Worm (Caenorhabditis elegans) whole organism, L1 larva: Measurements from ENCODE around the gene Y38C1AA.7.

Experiments
- C04F5.9 ChIP-seq: sonication (generic microtip); optimal IDR thresholded peaks from 2 replicates; lab custom pipeline; 2016; ENCODE audit warnings: missing genetic modification characterization, missing compliant biosample characterization
- C34B4.2 ChIP-seq: sonication (generic microtip); optimal IDR thresholded peaks from 2 replicates; lab custom pipeline; 2017; ENCODE audit warnings: mild to moderate bottlenecking, missing genetic modification characterization, missing compliant biosample characterization
- F16B12.6 ChIP-seq: fragments of 150-350 bp; optimal IDR thresholded peaks from 2 replicates; lab custom pipeline; 2014; ENCODE audit warnings: missing biosample characterization, missing genetic modification characterization
- aha-1 ChIP-seq: fragments of 150-350 bp; optimal IDR thresholded peaks from 2 replicates; lab custom pipeline; 2014; ENCODE audit warnings: missing biosample characterization, missing genetic modification characterization
- alr-1 ChIP-seq: fragments of 200-800 bp; sonication (Bioruptor generic); optimal IDR thresholded peaks from 2 replicates; lab custom pipeline; 2018; ENCODE audit warnings: borderline replicate concordance, mild to moderate bottlenecking, missing genetic modification characterization, missing compliant biosample characterization
- blmp-1 ChIP-seq: fragments of 150-350 bp; optimal IDR thresholded peaks from 2 replicates; lab custom pipeline; 2014; ENCODE audit warnings: missing biosample characterization, missing genetic modification characterization
- ceh-88 ChIP-seq: fragments of 200-800 bp; sonication (Bioruptor generic); IDR thresholded peaks from 2 replicates; pipeline ENCODE4 v1.3.6; 2022; ENCODE audit warnings: missing genetic modification characterization, missing compliant biosample characterization
- ces-1 ChIP-seq: fragments of 150-350 bp; optimal IDR thresholded peaks from 2 replicates; lab custom pipeline; 2014; ENCODE audit warnings: missing biosample characterization, missing genetic modification reagents, missing genetic modification characterization
- efl-1 ChIP-seq, 4 experiments: fragments of 150-350 bp; optimal IDR thresholded peaks in 3 of 4; peaks in 1 of 4; 1 replicate in 1 of 4; 2 replicates in 3 of 4; lab custom pipeline; 2014; ENCODE audit warnings: missing biosample characterization in 2 of 4, missing genetic modification characterization in 2 of 4, missing genetic modification reagents in 2 of 4
- egl-13 ChIP-seq: sonication (generic microtip); optimal IDR thresholded peaks from 2 replicates; lab custom pipeline; 2016; ENCODE audit warnings: missing genotype, missing genetic modification reagents, missing genetic modification characterization, missing compliant biosample characterization
- egl-27 ChIP-seq, 2 experiments: fragments of 150-350 bp in 1 of 2; sonication (generic microtip); optimal IDR thresholded peaks; 3 replicates each; lab custom pipeline; 2017 to 2018; ENCODE audit warnings: missing biosample characterization in 2 of 2, missing genetic modification characterization in 2 of 2, missing genetic modification reagents in 2 of 2
- elt-3 ChIP-seq, 6 experiments: fragments of 150-350 bp in 1 of 6; sonication (generic microtip); optimal IDR thresholded peaks; 2 replicates each; lab custom pipeline; 2017 to 2018; ENCODE audit warnings: missing biosample characterization in 6 of 6, missing genetic modification characterization in 6 of 6, inconsistent platforms in 1 of 6
- fkh-10 ChIP-seq: sonication (generic microtip); optimal IDR thresholded peaks from 2 replicates; lab custom pipeline; 2017; ENCODE audit warnings: missing biosample characterization, missing genetic modification reagents, missing genetic modification characterization
- fkh-4 ChIP-seq: sonication (generic microtip); optimal IDR thresholded peaks from 2 replicates; lab custom pipeline; 2016; ENCODE audit warnings: missing compliant biosample characterization, missing genetic modification characterization, borderline replicate concordance
- fkh-8 ChIP-seq: sonication (generic microtip); optimal IDR thresholded peaks from 2 replicates; lab custom pipeline; 2016; ENCODE audit warnings: mild to moderate bottlenecking, missing genetic modification characterization, missing compliant biosample characterization
- hlh-17 ChIP-seq: fragments of 200-800 bp; sonication (Bioruptor generic); optimal IDR thresholded peaks from 2 replicates; lab custom pipeline; 2018; ENCODE audit warnings: missing genetic modification characterization, mild to moderate bottlenecking, missing compliant biosample characterization, moderate library complexity, borderline replicate concordance
- hlh-4 ChIP-seq: sonication (generic microtip); optimal IDR thresholded peaks from 2 replicates; lab custom pipeline; 2016; ENCODE audit warnings: mild to moderate bottlenecking, missing genetic modification characterization, missing compliant biosample characterization
- irx-1 ChIP-seq: sonication (generic microtip); optimal IDR thresholded peaks from 2 replicates; lab custom pipeline; 2016; ENCODE audit warnings: missing genetic modification characterization, missing compliant biosample characterization
- lin-13 ChIP-seq: fragments of 150-350 bp; optimal IDR thresholded peaks from 2 replicates; lab custom pipeline; 2014; ENCODE audit warnings: missing biosample characterization, missing genetic modification reagents, missing genetic modification characterization
- lin-14 ChIP-seq: fragments of 200-800 bp; sonication (Bioruptor generic); optimal IDR thresholded peaks from 2 replicates; lab custom pipeline; 2018; ENCODE audit warnings: mild to moderate bottlenecking, missing genetic modification characterization, moderate library complexity, missing compliant biosample characterization
- lin-15B ChIP-seq: fragments of 150-350 bp; sonication (generic microtip); optimal IDR thresholded peaks from 3 replicates; lab custom pipeline; 2014; ENCODE audit warnings: missing biosample characterization, missing genetic modification characterization
- lin-35 ChIP-seq, 2 experiments: fragments of 150-350 bp; optimal IDR thresholded peaks; 2 replicates each; lab custom pipeline; 2014; ENCODE audit warnings: missing biosample characterization in 2 of 2, missing genetic modification characterization in 2 of 2, missing genetic modification reagents in 2 of 2
- lsy-2 ChIP-seq, 2 experiments: fragments of 150-350 bp; optimal IDR thresholded peaks; 2 replicates each; lab custom pipeline; 2014; ENCODE audit warnings: missing biosample characterization in 2 of 2, missing genetic modification characterization in 2 of 2
- mab-9 ChIP-seq: fragments of 200-800 bp; sonication (Bioruptor generic); IDR thresholded peaks from 2 replicates; pipeline ENCODE4 v1.3.6; 2022; ENCODE audit warnings: missing genetic modification reagents, missing genetic modification characterization, missing compliant biosample characterization
- mep-1 ChIP-seq: fragments of 150-350 bp; optimal IDR thresholded peaks from 2 replicates; lab custom pipeline; 2014; ENCODE audit warnings: missing biosample characterization, missing genetic modification characterization
- nhr-11 ChIP-seq: fragments of 150-350 bp; optimal IDR thresholded peaks from 2 replicates; lab custom pipeline; 2014; ENCODE audit warnings: missing biosample characterization, missing genetic modification characterization
- nhr-19 ChIP-seq: fragments of 200-800 bp; sonication (Bioruptor generic); conservative IDR thresholded peaks from 2 replicates; pipeline ENCODE4 v1.3.6; 2022; ENCODE audit warnings: missing genetic modification characterization, missing compliant biosample characterization
- nhr-20 ChIP-seq: sonication (generic microtip); optimal IDR thresholded peaks from 2 replicates; lab custom pipeline; 2016; ENCODE audit warnings: mild to moderate bottlenecking, missing genetic modification characterization, missing compliant biosample characterization
- nhr-47 ChIP-seq: sonication (generic microtip); optimal IDR thresholded peaks from 2 replicates; lab custom pipeline; 2016; ENCODE audit warnings: mild to moderate bottlenecking, missing genetic modification characterization, moderate library complexity, missing compliant biosample characterization
- nhr-71 ChIP-seq: sonication (generic microtip); optimal IDR thresholded peaks from 2 replicates; lab custom pipeline; 2016; ENCODE audit warnings: mild to moderate bottlenecking, missing genetic modification characterization, moderate library complexity, missing compliant biosample characterization
- nhr-77 ChIP-seq: fragments of 150-350 bp; optimal IDR thresholded peaks from 2 replicates; lab custom pipeline; 2014; ENCODE audit warnings: missing biosample characterization, missing genetic modification characterization
- nhr-84 ChIP-seq: sonication (generic microtip); optimal IDR thresholded peaks from 2 replicates; lab custom pipeline; 2017; ENCODE audit warnings: missing biosample characterization, missing genetic modification characterization
- nhr-85 ChIP-seq: sonication (generic microtip); peaks from one replicate; lab custom pipeline; 2016; ENCODE audit warnings: missing genetic modification characterization, inconsistent platforms, missing compliant biosample characterization
- nhr-90 ChIP-seq: sonication (generic microtip); optimal IDR thresholded peaks from 2 replicates; lab custom pipeline; 2016; ENCODE audit warnings: mild to moderate bottlenecking, missing genetic modification characterization, missing compliant biosample characterization; ENCODE audit not compliant: poor library complexity
- pag-3 ChIP-seq: sonication (generic microtip); optimal IDR thresholded peaks from 2 replicates; lab custom pipeline; 2017; ENCODE audit warnings: missing genetic modification characterization, mild to moderate bottlenecking, missing compliant biosample characterization, antibody characterized with exemption, borderline replicate concordance; ENCODE audit not compliant: insufficient read depth
- skn-1 ChIP-seq: fragments of 150-350 bp; optimal IDR thresholded peaks from 2 replicates; lab custom pipeline; 2014; ENCODE audit warnings: missing biosample characterization, missing genetic modification characterization
- snu-23 ChIP-seq: sonication (generic microtip); optimal IDR thresholded peaks from 2 replicates; lab custom pipeline; 2016; ENCODE audit warnings: missing genetic modification characterization, missing compliant biosample characterization
- sox-4 ChIP-seq: sonication (generic microtip); optimal IDR thresholded peaks from 2 replicates; lab custom pipeline; 2016; ENCODE audit warnings: missing genetic modification characterization, missing compliant biosample characterization
- tlp-1 ChIP-seq: fragments of 150-350 bp; optimal IDR thresholded peaks from 2 replicates; lab custom pipeline; 2014; ENCODE audit warnings: missing biosample characterization, missing genetic modification characterization
- vab-15 ChIP-seq: sonication (generic microtip); optimal IDR thresholded peaks from 2 replicates; lab custom pipeline; 2017; ENCODE audit warnings: missing genotype, mild to moderate bottlenecking, missing genetic modification characterization, missing compliant biosample characterization
- xbp-1 ChIP-seq: sonication (generic microtip); optimal IDR thresholded peaks from 2 replicates; lab custom pipeline; 2016; ENCODE audit warnings: missing genetic modification characterization, missing compliant biosample characterization
- ztf-11 ChIP-seq, 2 experiments: sonication (generic microtip); optimal IDR thresholded peaks; 2 replicates each; lab custom pipeline; 2016 to 2017; ENCODE audit warnings: missing genetic modification characterization in 2 of 2, missing biosample characterization in 1 of 2, missing compliant biosample characterization in 1 of 2
- ztf-4 ChIP-seq: fragments of 150-350 bp; optimal IDR thresholded peaks from 2 replicates; lab custom pipeline; 2014; ENCODE audit warnings: missing biosample characterization, missing genetic modification characterization

Y38C1AA.7 gene

DNA sequence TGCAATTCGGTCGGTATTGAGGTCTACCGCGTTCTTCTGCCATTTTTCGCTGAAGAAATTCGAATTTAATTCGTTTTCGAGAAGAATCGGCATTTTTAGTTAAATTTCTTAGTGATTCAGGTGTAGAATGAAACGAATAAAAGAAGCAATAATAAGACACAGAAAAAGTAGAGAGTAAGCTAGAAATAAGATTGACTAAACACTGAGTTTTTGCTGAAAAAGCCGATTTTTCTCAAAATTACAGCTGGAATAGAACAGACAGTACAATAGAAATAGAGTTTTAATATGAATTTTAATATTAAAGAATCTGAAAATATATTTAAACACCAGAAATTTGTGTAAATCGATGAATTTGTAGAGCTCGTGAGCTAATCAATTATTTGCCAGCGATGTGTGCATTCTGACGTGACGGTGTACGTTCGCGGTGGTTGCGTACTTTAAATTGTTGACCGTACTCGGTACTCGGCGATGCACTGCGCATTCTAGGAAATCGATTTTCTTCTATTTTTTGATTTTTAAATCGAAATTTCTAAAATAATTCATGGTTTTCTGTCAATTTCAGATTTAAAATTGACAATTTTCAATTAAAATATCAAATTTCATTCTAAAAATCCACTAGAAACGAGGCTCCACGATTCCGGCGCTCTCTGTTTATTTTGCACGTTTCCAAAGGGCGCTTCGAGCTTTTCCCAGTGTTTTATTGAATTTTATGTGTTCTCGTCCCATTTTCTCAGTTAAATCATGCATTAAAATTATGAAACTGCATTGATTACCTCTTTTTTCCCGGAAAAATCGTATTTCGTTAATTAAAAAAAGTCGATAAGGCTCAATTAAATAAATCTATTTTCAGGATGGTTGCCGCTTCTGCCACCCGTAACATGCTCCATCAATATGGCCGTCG is 32.6 kb upstream of the Y38C1AA.7 start, which contains the start of the genes grld-1 and cox-6C (continued):
- TF ChIP-seq nhr-84 (no peak), nhr-19 (GFP tag; lab: Robert Waterston, UW) (peak; percentile 52), nhr-85 (tag; lab: Kevin White, UChicago) (peak; percentile 70), fkh-10 (GFP tag; lab: Kevin White, UChicago) (no peak), fkh-4 (no peak), nhr-11 (tag; lab: Kevin White, UChicago) (no peak), F16B12.6 (tag; lab: Kevin White, UChicago) (peak; percentile 86), nhr-47 (tag; lab: Kevin White, UChicago) (peak; percentile 79), irx-1 (tag; lab: Kevin White, UChicago) (peak; percentile 48), mab-9 (GFP tag; lab: Robert Waterston, UW) (0 out of 2 replicates have a peak, but pooled peaks have one; percentile 32), snu-23 (GFP tag; lab: Kevin White, UChicago) (peak; percentile 83), skn-1 (tag; lab: Kevin White, UChicago) (peak; percentile 38), hlh-17 (GFP tag; lab: Kevin White, UChicago) (no peak), xbp-1 (peak; percentile 69), lin-35 (GFP tag; optimal IDR thresholded peaks at IDR 0.05; lab: Kevin White, UChicago) (peak; percentile 66 to 71), efl-1 (optimal IDR thresholded peaks at IDR 0.05; lab: Kevin White, UChicago) (peak; percentile 53 to 59), efl-1 (GFP tag; optimal IDR thresholded peaks at IDR 0.05 in 1 of 2; lab: Kevin White, UChicago) (peak; percentile 55 to 90), elt-3 (tag; optimal IDR thresholded peaks at IDR 0.05; lab: Kevin White, UChicago) (no peak), lin-15B (tag; lab: Kevin White, UChicago) (peak; percentile 16), C04F5.9 (tag; lab: Kevin White, UChicago) (no peak), hlh-4 (no peak), nhr-20 (tag; lab: Kevin White, UChicago) (peak; percentile 71), nhr-71 (tag; lab: Kevin White, UChicago) (peak; percentile 85), nhr-90 (tag; lab: Kevin White, UChicago) (peak; percentile 46), mep-1 (tag; lab: Kevin White, UChicago) (peak; percentile 60), aha-1 (no peak)

DNA sequence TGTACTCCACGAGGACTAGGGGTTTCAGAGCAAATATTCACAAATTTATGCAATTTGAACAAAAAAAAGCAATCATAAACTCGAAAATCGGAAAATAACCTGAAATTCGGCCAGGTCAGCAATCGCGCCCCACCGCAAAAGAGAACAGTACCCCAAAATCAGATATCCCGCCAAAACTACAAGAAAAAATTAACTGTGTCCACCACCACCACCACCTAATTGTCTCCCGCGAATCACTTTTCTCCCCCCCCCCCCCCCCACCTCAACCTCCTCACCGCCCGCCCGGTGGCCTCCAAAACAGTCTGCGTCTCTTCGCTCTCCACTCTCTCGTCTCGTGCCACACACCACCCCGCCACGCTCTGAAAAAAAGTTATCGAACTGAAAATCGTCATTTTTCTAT is 30.2 kb upstream of the Y38C1AA.7 start:
- TF ChIP-seq skn-1 (tag; lab: Kevin White, UChicago) (no peak), sox-4 (tag; lab: Kevin White, UChicago) (no peak), egl-13 (tag; lab: Kevin White, UChicago) (no peak), alr-1 (tag; lab: Kevin White, UChicago) (no peak), lin-14 (GFP tag; lab: Kevin White, UChicago) (peak; percentile 58), mab-9 (GFP tag; lab: Robert Waterston, UW) (no peak), tlp-1 (tag; lab: Kevin White, UChicago) (no peak), nhr-85 (tag; lab: Kevin White, UChicago) (peak; percentile 27), vab-15 (no peak), nhr-77 (tag; lab: Kevin White, UChicago) (no peak)

DNA sequence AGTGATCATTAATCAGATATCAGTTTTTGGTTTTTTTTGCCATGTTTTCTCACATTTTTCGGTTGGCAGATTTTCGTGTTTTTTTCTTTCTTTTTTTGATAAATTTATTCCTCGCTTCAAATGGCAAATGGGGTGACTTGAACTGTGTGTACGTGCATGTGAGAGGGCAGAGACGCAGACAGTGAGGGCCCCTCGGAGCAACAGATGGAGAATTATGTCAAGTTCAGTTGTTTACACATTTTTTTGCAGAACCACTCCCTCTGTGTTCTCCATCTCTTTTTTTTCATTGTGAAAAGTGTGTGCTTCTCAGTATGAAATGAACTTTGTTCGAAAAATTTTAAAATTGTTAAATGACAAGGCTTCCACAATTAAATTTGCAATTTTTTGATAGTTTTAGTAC is 28.6 kb upstream of the Y38C1AA.7 start:
- TF ChIP-seq lsy-2 (tag; optimal IDR thresholded peaks at IDR 0.05; lab: Kevin White, UChicago) (peak in 1 of 2 experiments; percentile 11), C04F5.9 (tag; lab: Kevin White, UChicago) (no peak), lin-14 (GFP tag; lab: Kevin White, UChicago) (peak; percentile 5), mab-9 (GFP tag; lab: Robert Waterston, UW) (no peak)

DNA sequence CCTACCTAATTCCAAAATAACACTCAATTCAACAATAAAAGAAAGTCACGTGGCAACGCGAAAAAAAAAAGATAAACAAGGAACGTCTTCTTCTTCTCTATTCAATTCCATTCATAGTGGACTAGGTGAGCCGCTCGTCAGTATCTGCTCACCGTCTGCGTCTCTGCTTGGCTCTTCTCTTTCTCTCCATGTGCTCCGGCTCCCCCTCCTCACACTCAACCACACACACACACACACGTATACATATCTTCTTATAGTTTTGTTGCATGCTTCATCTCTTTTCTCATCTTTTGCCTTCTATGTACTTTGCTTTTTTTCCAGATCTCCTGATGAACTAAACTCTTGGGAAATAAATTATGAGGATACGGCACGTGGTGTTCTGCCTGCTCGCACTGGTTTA is 26.7 kb upstream of the Y38C1AA.7 start, which contains the start of gene daf-1:
daf-1 (plus strand) TSS at position 322 of the 400 bp plus-strand sequence.
- TF ChIP-seq xbp-1 (peak; percentile 49), pag-3 (no peak), egl-27 (tag; optimal IDR thresholded peaks at IDR 0.05; lab: Kevin White, UChicago) (no peak), fkh-10 (GFP tag; lab: Kevin White, UChicago) (no peak), ztf-4 (tag; lab: Kevin White, UChicago) (no peak), ztf-11 (tag; optimal IDR thresholded peaks at IDR 0.05; lab: Kevin White, UChicago) (no peak), nhr-85 (tag; lab: Kevin White, UChicago) (no peak), irx-1 (tag; lab: Kevin White, UChicago) (no peak), snu-23 (GFP tag; lab: Kevin White, UChicago) (no peak), nhr-71 (tag; lab: Kevin White, UChicago) (peak; percentile 32), ces-1 (GFP tag; lab: Kevin White, UChicago) (no peak), blmp-1 (no peak), lin-13 (GFP tag; lab: Kevin White, UChicago) (no peak), C34B4.2 (no peak), fkh-4 (no peak), nhr-11 (tag; lab: Kevin White, UChicago) (no peak), ceh-88 (GFP tag; lab: Robert Waterston, UW) (no peak), fkh-8 (peak; percentile 73)
